Worm (Caenorhabditis elegans): Measurements from ENCODE around the gene hach-1.

DNA sequence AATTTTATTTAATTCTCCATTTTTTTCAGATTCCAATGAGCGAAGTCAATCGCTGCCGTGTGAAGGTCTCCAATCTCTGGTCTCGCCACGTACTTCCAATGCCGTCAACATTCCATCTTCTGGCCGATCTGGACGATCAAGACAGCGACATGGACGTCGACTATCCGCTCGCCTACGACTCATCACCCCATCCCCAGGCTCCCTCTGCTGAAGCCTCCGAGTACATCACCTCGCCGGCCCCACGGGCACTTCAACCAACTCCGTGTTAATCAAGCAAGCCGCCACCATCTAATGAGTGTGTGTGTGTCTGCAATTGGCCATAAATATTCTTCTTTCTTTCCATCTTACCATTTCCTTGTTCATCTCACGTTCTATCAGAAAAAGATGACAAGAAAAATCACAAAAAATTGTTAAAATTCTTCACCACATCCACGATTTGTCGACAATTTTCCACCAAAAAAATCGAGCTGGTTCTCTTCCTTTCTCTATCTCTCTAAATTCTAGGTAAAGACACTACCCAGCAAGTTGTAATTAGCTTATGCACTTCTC, 49.7 kb upstream of the hach-1 start:
- no peak for TF ChIP-seq dpl-1 (GFP tag; optimal IDR thresholded peaks at IDR 0.05)
- no peak for TF ChIP-seq snpc-4 (GFP tag; optimal IDR thresholded peaks at IDR 0.05)
- TF ChIP-seq snpc-4 (tag; optimal IDR thresholded peaks at IDR 0.05), result no peak
- TF ChIP-seq unc-62 (GFP tag; optimal IDR thresholded peaks at IDR 0.05), result no peak
- TF ChIP-seq ceh-40 (GFP tag; IDR thresholded peaks at IDR 0.05), result no peak
- no peak for TF ChIP-seq ztf-22 (GFP tag; optimal IDR thresholded peaks at IDR 0.05)
